Worm (Caenorhabditis elegans): Measurements from ENCODE around the gene srx-87.

- TF ChIP-seq egl-27 (tag; optimal IDR thresholded peaks at IDR 0.05) (no peak), mdl-1 (tag; optimal IDR thresholded peaks at IDR 0.05) (no peak), ztf-1 (GFP tag; conservative IDR thresholded peaks at IDR 0.05) (no peak), R02D3.7 (tag; optimal IDR thresholded peaks at IDR 0.05) (no peak), lsy-2 (tag; optimal IDR thresholded peaks at IDR 0.05) (no peak), unc-62 (GFP tag; optimal IDR thresholded peaks at IDR 0.05) (no peak), zag-1 (tag; optimal IDR thresholded peaks at IDR 0.05) (no peak), nhr-237 (tag; optimal IDR thresholded peaks at IDR 0.05) (no peak), nhr-6 (tag; optimal IDR thresholded peaks at IDR 0.05) (no peak), nhr-25 (tag; optimal IDR thresholded peaks at IDR 0.05) (no peak), ztf-4 (tag; optimal IDR thresholded peaks at IDR 0.05) (no peak)
Observed at ce11 chrV:11532535-11532853, 32.2 kb upstream of the srx-87 start.
